Fruit fly (Drosophila melanogaster) whole organism, embryonic: ENCODE measurements around the gene CG13917.

Source experiments
- Abd-B ChIP-seq: fragments of 200-800 bp; sonication (Bioruptor generic); optimal IDR thresholded peaks from 2 replicates; lab custom pipeline; 2018; ENCODE audit warnings: missing biosample characterization, mild to moderate bottlenecking, missing genetic modification characterization, moderate library complexity
- Atf-2 ChIP-seq: fragments of 200-800 bp; sonication (Bioruptor generic); optimal IDR thresholded peaks from 2 replicates; lab custom pipeline; 2016; ENCODE audit warnings: missing biosample characterization, missing genetic modification characterization
- Atf6 ChIP-seq: fragments of 200-800 bp; sonication (Bioruptor generic); IDR thresholded peaks from 2 replicates; pipeline ENCODE4 v1.3.6; 2022; ENCODE audit warnings: missing biosample characterization, missing genetic modification characterization
- CG1024 ChIP-seq: fragments of 200-800 bp; sonication (Bioruptor generic); IDR thresholded peaks from 2 replicates; pipeline ENCODE4 v1.3.6; 2022; ENCODE audit warnings: missing biosample characterization, missing genetic modification characterization
- CG10959 ChIP-seq: fragments of 200-800 bp; sonication (Bioruptor generic); IDR thresholded peaks from 2 replicates; pipeline ENCODE4 v1.3.6; 2022; ENCODE audit warnings: missing biosample characterization, missing genetic modification characterization
- CG11398 ChIP-seq: fragments of 200-800 bp; sonication (Bioruptor generic); optimal IDR thresholded peaks from 2 replicates; lab custom pipeline; 2016; ENCODE audit warnings: missing biosample characterization, missing genetic modification characterization
- CG13624 ChIP-seq: fragments of 200-800 bp; sonication (Bioruptor generic); optimal IDR thresholded peaks from 2 replicates; lab custom pipeline; 2016; ENCODE audit warnings: missing biosample characterization, missing genetic modification characterization
- CG14014 ChIP-seq: fragments of 200-800 bp; sonication (Bioruptor generic); IDR thresholded peaks from 2 replicates; pipeline ENCODE4 v1.3.6; 2022; ENCODE audit warnings: missing biosample characterization, missing genetic modification characterization
- CG14667 ChIP-seq: fragments of 200-800 bp; sonication (Bioruptor generic); IDR thresholded peaks from 2 replicates; pipeline ENCODE4 v1.3.6; 2022; ENCODE audit warnings: missing biosample characterization, missing genetic modification characterization
- CG14965 ChIP-seq: fragments of 200-800 bp; sonication (Bioruptor generic); optimal IDR thresholded peaks from 2 replicates; lab custom pipeline; 2016; ENCODE audit warnings: missing biosample characterization, missing genetic modification characterization, borderline replicate concordance
- CG15601 ChIP-seq: fragments of 200-800 bp; sonication (Bioruptor generic); optimal IDR thresholded peaks from 3 replicates; lab custom pipeline; 2019; ENCODE audit warnings: missing biosample characterization, mild to moderate bottlenecking, missing genetic modification characterization, moderate library complexity
- CG1603 ChIP-seq: fragments of 200-800 bp; sonication (Bioruptor generic); optimal IDR thresholded peaks from 2 replicates; lab custom pipeline; 2019; ENCODE audit warnings: missing biosample characterization, mild to moderate bottlenecking, missing genetic modification characterization, moderate library complexity
- CG16779 ChIP-seq: fragments of 200-800 bp; sonication (Bioruptor generic); IDR thresholded peaks from 2 replicates; pipeline ENCODE4 v1.3.6; 2022; ENCODE audit warnings: missing biosample characterization, missing genetic modification characterization
- CG16863 ChIP-seq: fragments of 200-800 bp; sonication (Bioruptor generic); optimal IDR thresholded peaks from 3 replicates; lab custom pipeline; 2016; ENCODE audit warnings: missing biosample characterization, missing genetic modification characterization
- CG3065 ChIP-seq: fragments of 200-800 bp; sonication (Bioruptor generic); optimal IDR thresholded peaks from 2 replicates; lab custom pipeline; 2016; ENCODE audit warnings: missing biosample characterization, missing genetic modification characterization
- CG32767 ChIP-seq: fragments of 200-800 bp; sonication (Bioruptor generic); IDR thresholded peaks from 2 replicates; pipeline ENCODE4 v1.3.6; 2022; ENCODE audit warnings: missing biosample characterization, missing genetic modification characterization
- CG3726 ChIP-seq: fragments of 200-800 bp; sonication (Bioruptor generic); IDR thresholded peaks from 3 replicates; pipeline ENCODE4, ENCODE4 v1.3.6; 2022; ENCODE audit warnings: missing biosample characterization, missing genetic modification characterization
- CG4282 ChIP-seq: fragments of 200-800 bp; sonication (Bioruptor generic); optimal IDR thresholded peaks from 2 replicates; lab custom pipeline; 2016; ENCODE audit warnings: missing biosample characterization, missing genetic modification characterization
- CG4328 ChIP-seq: fragments of 200-800 bp; sonication (Bioruptor generic); optimal IDR thresholded peaks from 3 replicates; lab custom pipeline; 2017; ENCODE audit warnings: missing biosample characterization, missing genetic modification reagents, missing genetic modification characterization
- CG4707 ChIP-seq: fragments of 200-800 bp; sonication (Bioruptor generic); optimal IDR thresholded peaks from 2 replicates; lab custom pipeline; 2018; ENCODE audit warnings: missing biosample characterization, mild to moderate bottlenecking, missing genetic modification characterization, moderate library complexity
- CG4854 ChIP-seq: fragments of 200-800 bp; sonication (Bioruptor generic); optimal IDR thresholded peaks from 2 replicates; lab custom pipeline; 2016; ENCODE audit warnings: missing biosample characterization, missing genetic modification characterization, inconsistent platforms
- CG7372 ChIP-seq: fragments of 200-800 bp; sonication (Bioruptor generic); IDR thresholded peaks from 2 replicates; pipeline ENCODE4 v1.3.6; 2022; ENCODE audit warnings: missing biosample characterization, missing genetic modification characterization
- CG8290 ChIP-seq, 3 experiments: fragments of 200-800 bp; sonication (Bioruptor generic); optimal IDR thresholded peaks; 2 replicates each; lab custom pipeline; 2016 to 2019; ENCODE audit warnings: missing biosample characterization in 3 of 3, missing genetic modification characterization in 3 of 3, mild to moderate bottlenecking in 2 of 3, moderate library complexity in 1 of 3
- CG8765 ChIP-seq: fragments of 200-800 bp; sonication (Bioruptor generic); IDR thresholded peaks from 2 replicates; pipeline ENCODE4 v1.3.6; 2022; ENCODE audit warnings: missing biosample characterization, missing genetic modification characterization
- CG9215 ChIP-seq: fragments of 200-800 bp; sonication (Bioruptor generic); IDR thresholded peaks from 2 replicates; pipeline ENCODE4 v1.3.6; 2022; ENCODE audit warnings: missing biosample characterization, missing genetic modification characterization
- Camta ChIP-seq: fragments of 200-800 bp; sonication (Bioruptor generic); optimal IDR thresholded peaks from 2 replicates; lab custom pipeline; 2016; ENCODE audit warnings: missing biosample characterization, missing genetic modification characterization
- Dfd ChIP-seq, 2 experiments: fragments of >200 bp; optimal IDR thresholded peaks; 2 replicates each; lab custom pipeline; 2017; ENCODE audit warnings: missing biosample characterization in 2 of 2, missing genetic modification characterization in 2 of 2
- Drgx ChIP-seq: fragments of 200-800 bp; sonication (Bioruptor generic); IDR thresholded peaks from 2 replicates; pipeline ENCODE4 v1.3.6; 2022; ENCODE audit warnings: missing biosample characterization, missing genetic modification characterization
- MTF-1 ChIP-seq: fragments of 200-800 bp; sonication (Bioruptor generic); optimal IDR thresholded peaks from 2 replicates; lab custom pipeline; 2018; ENCODE audit warnings: missing biosample characterization, mild to moderate bottlenecking, missing genetic modification characterization, borderline replicate concordance
- NFAT ChIP-seq: fragments of 200-800 bp; sonication (Bioruptor generic); IDR thresholded peaks from 2 replicates; pipeline ENCODE4 v1.3.6; 2022; ENCODE audit warnings: missing biosample characterization, missing genetic modification characterization
- Opbp ChIP-seq: fragments of 200-800 bp; sonication (Bioruptor generic); IDR thresholded peaks from 3 replicates; pipeline ENCODE4 v1.3.6; 2022; ENCODE audit warnings: missing biosample characterization, missing genetic modification characterization; ENCODE audit not compliant: partially characterized antibody
- Side ChIP-seq: fragments of 200-800 bp; sonication (Bioruptor generic); optimal IDR thresholded peaks from 2 replicates; lab custom pipeline; 2016; ENCODE audit warnings: missing biosample characterization, missing genetic modification characterization
- Sin3A ChIP-seq: fragments of >200 bp; optimal IDR thresholded peaks from 2 replicates; lab custom pipeline; 2018
- Stat92E ChIP-seq, 3 experiments: fragments of >200 bp in 2 of 3; fragments of 200-800 bp in 1 of 3; sonication (Bioruptor generic) in 1 of 3; optimal IDR thresholded peaks; 2 replicates each; lab custom pipeline; 2017 to 2019; ENCODE audit warnings: missing biosample characterization in 3 of 3, missing genetic modification characterization in 3 of 3, mild to moderate bottlenecking in 1 of 3, moderate library complexity in 1 of 3
- al ChIP-seq: fragments of 200-800 bp; sonication (Bioruptor generic); IDR thresholded peaks from 2 replicates; pipeline ENCODE4 v1.3.6; 2022; ENCODE audit warnings: missing biosample characterization, missing genetic modification characterization
- chif ChIP-seq, 2 experiments: fragments of 200-800 bp; sonication (Bioruptor generic); optimal IDR thresholded peaks; 3 replicates each; lab custom pipeline; 2016; ENCODE audit warnings: missing biosample characterization in 2 of 2, missing genetic modification characterization in 2 of 2
- ci ChIP-seq: fragments of 200-800 bp; sonication (Bioruptor generic); IDR thresholded peaks from 3 replicates; pipeline ENCODE4 v1.3.6; 2022; ENCODE audit warnings: missing biosample characterization, missing genetic modification characterization
- crc ChIP-seq: fragments of 200-800 bp; sonication (Bioruptor generic); optimal IDR thresholded peaks from 2 replicates; lab custom pipeline; 2016; ENCODE audit warnings: missing biosample characterization, missing genetic modification characterization
- danr ChIP-seq: fragments of 200-800 bp; sonication (Bioruptor generic); IDR thresholded peaks from 2 replicates; pipeline ENCODE4 v1.3.6; 2022; ENCODE audit warnings: missing biosample characterization, missing genetic modification characterization
- dysf ChIP-seq: fragments of 200-800 bp; sonication (Bioruptor generic); IDR thresholded peaks from 3 replicates; pipeline ENCODE4 v1.3.6; 2022; ENCODE audit warnings: missing biosample characterization, missing genetic modification characterization
- emc ChIP-seq: fragments of 200-800 bp; sonication (Bioruptor generic); optimal IDR thresholded peaks from 2 replicates; lab custom pipeline; 2016; ENCODE audit warnings: missing biosample characterization, missing genetic modification characterization
- hb ChIP-seq: fragments of 200-800 bp; sonication (Bioruptor generic); IDR thresholded peaks from 3 replicates; pipeline ENCODE4 v1.3.6; 2022; ENCODE audit warnings: missing biosample characterization, missing genetic modification characterization; ENCODE audit not compliant: partially characterized antibody
- mam ChIP-seq: fragments of 200-800 bp; sonication (Bioruptor generic); optimal IDR thresholded peaks from 3 replicates; lab custom pipeline; 2016; ENCODE audit warnings: missing biosample characterization, missing genetic modification characterization
- phol ChIP-seq: fragments of 200-800 bp; sonication (Bioruptor generic); optimal IDR thresholded peaks from 3 replicates; lab custom pipeline; 2018; ENCODE audit warnings: missing biosample characterization, mild to moderate bottlenecking, missing genetic modification characterization, moderate library complexity
- pros ChIP-seq: fragments of 200-800 bp; sonication (Bioruptor generic); optimal IDR thresholded peaks from 3 replicates; lab custom pipeline; 2019; ENCODE audit warnings: missing biosample characterization, mild to moderate bottlenecking, missing genetic modification characterization, moderate library complexity
- ranshi ChIP-seq: fragments of 200-800 bp; sonication (Bioruptor generic); IDR thresholded peaks from 2 replicates; pipeline ENCODE4 v1.3.6; 2022; ENCODE audit warnings: missing biosample characterization, missing genetic modification characterization
- sim ChIP-seq: fragments of 200-800 bp; sonication (Bioruptor generic); IDR thresholded peaks from 2 replicates; pipeline ENCODE4 v1.3.6; 2022; ENCODE audit warnings: missing biosample characterization, missing genetic modification characterization
- tna ChIP-seq: fragments of 200-800 bp; sonication (Bioruptor generic); IDR thresholded peaks from 2 replicates; pipeline ENCODE4 v1.3.6; 2022; ENCODE audit warnings: missing biosample characterization, missing genetic modification characterization; ENCODE audit not compliant: partially characterized antibody
- unc-4 ChIP-seq: fragments of 200-800 bp; sonication (Bioruptor generic); IDR thresholded peaks from 2 replicates; pipeline ENCODE4 v1.3.6; 2022; ENCODE audit warnings: missing biosample characterization, missing genetic modification characterization; ENCODE audit not compliant: partially characterized antibody
- vnd ChIP-seq: fragments of 200-800 bp; sonication (Bioruptor generic); IDR thresholded peaks from 3 replicates; pipeline ENCODE4 v1.3.6; 2022; ENCODE audit warnings: missing biosample characterization, missing genetic modification characterization; ENCODE audit not compliant: partially characterized antibody
- yki ChIP-seq: fragments of >200 bp; optimal IDR thresholded peaks from 3 replicates; lab custom pipeline; 2018

Gene CG13917

DNA sequence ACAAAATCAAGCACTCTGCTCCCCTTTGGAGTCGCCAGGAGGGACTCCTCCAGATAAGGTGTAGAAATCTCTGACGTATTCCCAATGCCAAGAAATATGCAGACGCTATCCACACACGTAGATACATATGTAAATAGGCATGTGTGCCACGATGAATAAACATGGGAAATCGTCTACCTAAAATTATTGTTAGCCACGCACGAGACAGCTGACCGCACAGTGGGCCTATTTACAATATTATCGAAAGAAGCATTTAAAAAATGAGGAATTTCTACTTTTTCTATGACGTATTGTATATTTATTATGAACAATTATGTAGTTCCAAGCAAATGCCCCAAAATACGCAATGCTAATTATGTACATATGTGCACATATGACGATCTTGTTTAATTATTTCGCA is 27.4 kb upstream of the CG13917 start (continued):
- no peak; the same call in 1 of the 2 replicates for TF ChIP-seq danr (GFP tag; lab: Robert Waterston, UW)
- no peak for TF ChIP-seq CG10959
- TF ChIP-seq Abd-B (GFP tag; lab: Kevin White, UChicago): no peak
- TF ChIP-seq mam (GFP tag; lab: Kevin White, UChicago): no peak
- no peak for TF ChIP-seq CG3065 (GFP tag; lab: Kevin White, UChicago)
- no peak for TF ChIP-seq Dfd (GFP tag; optimal IDR thresholded peaks at IDR 0.05; lab: Kevin White, UChicago)
- no peak for TF ChIP-seq CG11398
- peak; percentile 47; the same call in 2 of the 3 replicates for TF ChIP-seq ci
- TF ChIP-seq Sin3A (lab: Kevin White, UChicago): no peak
- TF ChIP-seq CG14965 (GFP tag; lab: Kevin White, UChicago): no peak
- TF ChIP-seq NFAT (GFP tag; lab: Robert Waterston, UW): peak; percentile 29
- TF ChIP-seq CG13624 (GFP tag; lab: Kevin White, UChicago): peak; percentile 13
- no peak for TF ChIP-seq CG32767 (GFP tag; lab: Robert Waterston, UW)
- peak; percentile 57; the same call in 1 of the 2 replicates for TF ChIP-seq CG14014 (GFP tag; lab: Robert Waterston, UW)
- peak; percentile 12 for TF ChIP-seq phol (tag; lab: Kevin White, UChicago)
- peak; percentile 17; the same call in 1 of the 2 replicates for TF ChIP-seq al (GFP tag; lab: Robert Waterston, UW)
- peak; percentile 22 for TF ChIP-seq CG4282 (GFP tag; lab: Kevin White, UChicago)
- no peak for TF ChIP-seq vnd
- TF ChIP-seq Atf6 (GFP tag; lab: Robert Waterston, UW): peak; percentile 59
- no peak for TF ChIP-seq unc-4 (GFP tag; lab: Robert Waterston, UW)
- no peak for TF ChIP-seq hb (GFP tag; lab: Robert Waterston, UW)
- TF ChIP-seq ranshi (GFP tag; lab: Robert Waterston, UW): peak; percentile 36; the same call in 1 of the 2 replicates
- TF ChIP-seq sim (GFP tag; lab: Robert Waterston, UW): no peak
- peak; percentile 30; the same call in 1 of the 2 replicates for TF ChIP-seq CG9215 (GFP tag; lab: Robert Waterston, UW)
- TF ChIP-seq chif (GFP tag; optimal IDR thresholded peaks at IDR 0.05; lab: Kevin White, UChicago): peak; percentile 4 to 12
- no peak for TF ChIP-seq yki (lab: Kevin White, UChicago)
- no peak for TF ChIP-seq Stat92E (GFP tag; optimal IDR thresholded peaks at IDR 0.05; lab: Kevin White, UChicago)
- TF ChIP-seq CG15601: no peak
- no peak for TF ChIP-seq CG8765
- no peak for TF ChIP-seq CG4328
- no peak for TF ChIP-seq pros (GFP tag; lab: Kevin White, UChicago)
- no peak for TF ChIP-seq Camta (GFP tag; lab: Kevin White, UChicago)
- TF ChIP-seq Atf-2: no peak
- no peak for TF ChIP-seq Side (GFP tag; lab: Kevin White, UChicago)
- TF ChIP-seq CG1603 (tag; lab: Kevin White, UChicago): no peak
- no peak for TF ChIP-seq Opbp (GFP tag; lab: Robert Waterston, UW)
- peak; percentile 93 for TF ChIP-seq CG4707 (GFP tag; lab: Kevin White, UChicago)
- no peak for TF ChIP-seq CG3726 (GFP tag; lab: Robert Waterston, UW)
- no peak for TF ChIP-seq CG4854 (GFP tag; lab: Kevin White, UChicago)
- TF ChIP-seq emc (GFP tag; lab: Kevin White, UChicago): no peak
- no peak for TF ChIP-seq CG7372 (GFP tag; lab: Robert Waterston, UW)
- TF ChIP-seq CG16779: no peak
- TF ChIP-seq MTF-1: no peak
- TF ChIP-seq Drgx (GFP tag; lab: Robert Waterston, UW): no peak
- peak; percentile 17; the same call in 1 of the 2 replicates for TF ChIP-seq CG1024 (GFP tag; lab: Robert Waterston, UW)
- no peak for TF ChIP-seq tna
- no peak for TF ChIP-seq CG16863
- TF ChIP-seq CG14667 (GFP tag; lab: Robert Waterston, UW): no peak
- peak; percentile 45; the same call in 1 of the 3 replicates for TF ChIP-seq dysf
- TF ChIP-seq CG8290 (GFP tag; optimal IDR thresholded peaks at IDR 0.05; lab: Kevin White, UChicago): no peak
- TF ChIP-seq CG8290 (tag; optimal IDR thresholded peaks at IDR 0.05; lab: Kevin White, UChicago): peak in 1 of 2 experiments; percentile 36
- no peak for TF ChIP-seq crc
